Worm (Caenorhabditis elegans): ENCODE results near the gene Y45G5AM.6.

Y45G5AM.6 gene

DNA sequence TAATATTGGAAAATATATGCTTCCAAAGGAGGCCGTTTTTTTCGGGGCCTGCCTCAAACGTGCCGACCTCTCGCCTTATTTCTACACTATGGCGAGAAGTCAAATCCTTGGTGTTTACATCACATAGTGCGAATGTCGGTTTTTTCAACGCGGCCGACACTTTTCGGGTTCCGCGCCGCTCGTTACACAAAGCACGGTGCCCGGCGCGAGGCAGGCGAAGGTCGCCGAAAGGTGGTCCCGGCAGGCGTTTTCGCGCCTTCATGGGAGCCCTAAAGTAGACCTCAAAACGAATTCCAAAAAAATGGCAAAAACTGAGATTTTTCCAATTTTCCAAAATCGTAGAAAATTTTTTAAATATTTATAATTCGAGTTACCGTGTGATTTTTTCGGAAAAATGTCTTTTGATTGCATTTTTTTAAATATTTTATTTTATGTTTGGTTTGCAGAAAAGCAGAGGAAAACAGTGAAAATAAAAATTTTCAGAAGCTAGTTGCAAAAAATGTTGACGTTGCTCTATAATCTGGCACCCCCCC is 26.5 kb downstream of the Y45G5AM.6 start, which contains the start of gene T05B4.12:
Gene T05B4.12 (minus strand): TSS at position 483 of the 533 bp plus-strand sequence.
- no peak for TF ChIP-seq ztf-29 (GFP tag; IDR thresholded peaks at IDR 0.05)
- TF ChIP-seq ref-1 (GFP tag; conservative IDR thresholded peaks at IDR 0.05) = no peak
- no peak for TF ChIP-seq T22C8.4 (GFP tag; IDR thresholded peaks at IDR 0.05)
- TF ChIP-seq ztf-23 (GFP tag; IDR thresholded peaks at IDR 0.05) = no peak
- TF ChIP-seq flt-1 (GFP tag; IDR thresholded peaks at IDR 0.05) = no peak
- TF ChIP-seq tab-1 (GFP tag; IDR thresholded peaks at IDR 0.05) = no peak
- no peak for TF ChIP-seq cog-1 (tag; optimal IDR thresholded peaks at IDR 0.05)
- no peak for TF ChIP-seq med-1 (GFP tag; optimal IDR thresholded peaks at IDR 0.05; ENCODE audit: insufficient read depth)

- TF ChIP-seq med-1 (GFP tag; optimal IDR thresholded peaks at IDR 0.05; ENCODE audit: insufficient read depth) = no peak
- no peak for TF ChIP-seq flt-1 (GFP tag; IDR thresholded peaks at IDR 0.05)
- no peak for TF ChIP-seq cog-1 (tag; optimal IDR thresholded peaks at IDR 0.05)
- TF ChIP-seq T22C8.4 (GFP tag; IDR thresholded peaks at IDR 0.05) = no peak
- TF ChIP-seq ref-1 (GFP tag; conservative IDR thresholded peaks at IDR 0.05) = no peak
- TF ChIP-seq klf-2 (GFP tag; conservative IDR thresholded peaks at IDR 0.05) = no peak
- TF ChIP-seq tab-1 (GFP tag; IDR thresholded peaks at IDR 0.05) = no peak
- TF ChIP-seq ztf-29 (GFP tag; IDR thresholded peaks at IDR 0.05) = no peak
- no peak for TF ChIP-seq ztf-23 (GFP tag; IDR thresholded peaks at IDR 0.05)
Observed at ce11 chrV:4122415-4122814, 29.7 kb downstream of the Y45G5AM.6 start, which contains the start of gene phat-5. phat-5 (minus strand) TSS chrV:4122515.

DNA sequence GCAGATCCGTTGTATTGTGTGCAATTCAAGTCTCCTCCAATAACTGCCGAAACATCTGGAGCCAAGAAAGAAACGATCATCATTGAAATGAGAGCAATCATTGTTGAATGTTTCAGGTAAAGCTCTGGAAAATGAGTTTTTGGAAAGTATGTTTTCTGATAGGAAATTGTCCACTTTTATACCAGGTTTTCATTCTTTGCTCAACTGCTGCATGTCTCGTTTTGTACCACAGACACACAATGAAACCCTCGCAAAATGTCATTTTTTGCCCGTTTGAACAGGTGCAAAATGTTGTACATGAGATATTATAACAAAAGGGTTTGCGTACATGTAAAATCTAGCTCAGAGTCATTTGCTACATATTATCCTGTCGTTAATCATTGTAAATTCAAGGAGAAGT is 31.5 kb downstream of the Y45G5AM.6 start, which contains the start of gene T05B4.10:
Gene T05B4.10 (minus strand): TSS at position 101 of the 400 bp plus-strand sequence.
- TF ChIP-seq ref-1 (GFP tag; conservative IDR thresholded peaks at IDR 0.05) = no peak

- no peak for TF ChIP-seq ztf-29 (GFP tag; IDR thresholded peaks at IDR 0.05)
Observed at ce11 chrV:4118332-4118731, 33.8 kb downstream of the Y45G5AM.6 start, which contains the start of gene T05B4.9. T05B4.9 (minus strand) TSS chrV:4118432.

ce11 chrV:4116071-4116470 is 36.0 kb downstream of the Y45G5AM.6 start, which contains the start of gene T05B4.8:
T05B4.8 (minus strand) TSS chrV:4116171.
- TF ChIP-seq ref-1 (GFP tag; conservative IDR thresholded peaks at IDR 0.05) (no peak), med-1 (GFP tag; optimal IDR thresholded peaks at IDR 0.05; ENCODE audit: insufficient read depth) (no peak), klf-2 (GFP tag; conservative IDR thresholded peaks at IDR 0.05) (no peak), ztf-29 (GFP tag; IDR thresholded peaks at IDR 0.05) (no peak), cog-1 (tag; optimal IDR thresholded peaks at IDR 0.05) (no peak)

DNA sequence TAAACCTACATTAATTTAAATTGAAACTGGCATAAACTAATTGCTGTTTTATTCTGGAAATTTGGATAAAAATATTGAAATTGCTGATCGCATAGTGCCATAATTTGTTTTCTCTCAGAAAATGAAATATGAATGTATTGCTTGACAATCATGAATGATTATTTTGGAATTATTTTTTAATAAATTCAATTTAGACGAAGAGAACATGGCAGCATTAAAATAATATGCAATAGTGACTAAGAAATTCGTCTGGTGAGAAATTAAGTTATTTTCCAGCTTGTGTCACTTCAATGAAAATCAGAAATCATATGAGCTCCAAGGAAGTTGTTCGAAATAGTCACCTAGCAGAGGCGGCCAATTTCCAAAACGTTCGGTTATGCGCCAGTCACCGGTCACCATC is 37.5 kb downstream of the Y45G5AM.6 start, which contains the start of gene srw-133:
Gene srw-133 (minus strand): TSS at position 101 of the 400 bp plus-strand sequence.
- TF ChIP-seq klf-2 (GFP tag; conservative IDR thresholded peaks at IDR 0.05) = no peak
- no peak for TF ChIP-seq tab-1 (GFP tag; IDR thresholded peaks at IDR 0.05)
- TF ChIP-seq cog-1 (tag; optimal IDR thresholded peaks at IDR 0.05) = no peak
- no peak for TF ChIP-seq med-1 (GFP tag; optimal IDR thresholded peaks at IDR 0.05; ENCODE audit: insufficient read depth)
- no peak for TF ChIP-seq ztf-23 (GFP tag; IDR thresholded peaks at IDR 0.05)
- no peak for TF ChIP-seq flt-1 (GFP tag; IDR thresholded peaks at IDR 0.05)
- TF ChIP-seq ztf-29 (GFP tag; IDR thresholded peaks at IDR 0.05) = no peak
- no peak for TF ChIP-seq T22C8.4 (GFP tag; IDR thresholded peaks at IDR 0.05)
- no peak for TF ChIP-seq ref-1 (GFP tag; conservative IDR thresholded peaks at IDR 0.05)

DNA sequence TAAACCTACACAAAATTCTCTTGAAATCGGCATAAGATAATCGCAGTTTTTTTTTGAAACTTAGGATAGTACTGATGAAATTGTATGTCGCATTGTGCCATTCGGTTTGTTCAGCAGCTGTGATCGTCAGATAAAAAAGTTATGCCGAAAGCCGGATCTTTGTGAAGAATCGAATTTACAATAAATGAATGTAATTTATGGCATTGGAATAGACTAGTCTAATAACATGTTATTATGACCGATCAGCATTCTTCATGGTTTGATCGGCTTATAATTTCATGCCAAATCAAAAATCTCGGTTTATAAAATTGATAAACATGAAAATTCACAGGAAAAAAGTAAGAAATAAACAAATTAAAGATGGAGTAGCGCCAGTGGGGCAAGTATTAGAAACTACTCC is 39.6 kb downstream of the Y45G5AM.6 start, which contains the start of gene srw-134:
Gene srw-134 (minus strand): TSS at position 101 of the 400 bp plus-strand sequence.
- TF ChIP-seq flt-1 (GFP tag; IDR thresholded peaks at IDR 0.05) (no peak), T22C8.4 (GFP tag; IDR thresholded peaks at IDR 0.05) (no peak), ztf-29 (GFP tag; IDR thresholded peaks at IDR 0.05) (no peak), ref-1 (GFP tag; conservative IDR thresholded peaks at IDR 0.05) (no peak), med-1 (GFP tag; optimal IDR thresholded peaks at IDR 0.05; ENCODE audit: insufficient read depth) (no peak), tab-1 (GFP tag; IDR thresholded peaks at IDR 0.05) (no peak), cog-1 (tag; optimal IDR thresholded peaks at IDR 0.05) (no peak)

ce11 chrV:4109873-4110272 is 42.2 kb downstream of the Y45G5AM.6 start, which contains the start of gene clc-18:
clc-18 (minus strand) TSS chrV:4109973.
- no peak for TF ChIP-seq tab-1 (GFP tag; IDR thresholded peaks at IDR 0.05)
- TF ChIP-seq ztf-23 (GFP tag; IDR thresholded peaks at IDR 0.05) = no peak
- no peak for TF ChIP-seq flt-1 (GFP tag; IDR thresholded peaks at IDR 0.05)
- TF ChIP-seq T22C8.4 (GFP tag; IDR thresholded peaks at IDR 0.05) = no peak
- no peak for TF ChIP-seq klf-2 (GFP tag; conservative IDR thresholded peaks at IDR 0.05)
- no peak for TF ChIP-seq ztf-29 (GFP tag; IDR thresholded peaks at IDR 0.05)
- no peak for TF ChIP-seq ref-1 (GFP tag; conservative IDR thresholded peaks at IDR 0.05)
- no peak for TF ChIP-seq cog-1 (tag; optimal IDR thresholded peaks at IDR 0.05)
- TF ChIP-seq med-1 (GFP tag; optimal IDR thresholded peaks at IDR 0.05; ENCODE audit: insufficient read depth) = no peak

ce11 chrV:4106688-4107087 is 45.4 kb downstream of the Y45G5AM.6 start:
- no peak for TF ChIP-seq ref-1 (GFP tag; conservative IDR thresholded peaks at IDR 0.05)
- TF ChIP-seq med-1 (GFP tag; optimal IDR thresholded peaks at IDR 0.05; ENCODE audit: insufficient read depth) = no peak
- TF ChIP-seq cog-1 (tag; optimal IDR thresholded peaks at IDR 0.05) = no peak
- TF ChIP-seq T22C8.4 (GFP tag; IDR thresholded peaks at IDR 0.05) = no peak
- TF ChIP-seq ztf-29 (GFP tag; IDR thresholded peaks at IDR 0.05) = no peak
- no peak for TF ChIP-seq klf-2 (GFP tag; conservative IDR thresholded peaks at IDR 0.05)
- no peak for TF ChIP-seq flt-1 (GFP tag; IDR thresholded peaks at IDR 0.05)
- no peak for TF ChIP-seq tab-1 (GFP tag; IDR thresholded peaks at IDR 0.05)
- TF ChIP-seq ztf-23 (GFP tag; IDR thresholded peaks at IDR 0.05) = no peak

DNA sequence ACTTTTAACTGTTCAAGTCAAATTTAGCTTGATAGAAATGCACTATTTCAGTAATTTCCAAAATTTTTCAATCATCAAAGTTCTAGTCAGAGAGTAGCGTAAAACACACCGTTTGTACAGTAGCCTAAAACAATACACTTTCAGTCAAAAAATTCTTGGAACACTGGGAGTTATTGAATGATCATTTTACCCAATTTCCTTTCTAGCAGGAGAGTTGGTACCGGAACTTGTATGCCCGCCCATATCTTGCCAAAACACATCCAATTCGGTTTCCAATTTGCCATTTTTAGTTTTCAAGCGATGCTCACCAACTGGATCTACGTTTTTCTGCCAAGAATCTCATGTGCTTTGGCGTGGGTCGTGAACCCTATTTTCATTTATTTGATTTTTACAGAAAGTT is 47.8 kb downstream of the Y45G5AM.6 start, which contains the start of gene srj-39:
Gene srj-39 (plus strand): TSS at position 301 of the 400 bp plus-strand sequence.
- TF ChIP-seq tab-1 (GFP tag; IDR thresholded peaks at IDR 0.05) = no peak

Measured in whole organism, midembryonic.